Worm (Caenorhabditis elegans) whole organism, L4/young adult: Measurements from ENCODE around the gene T07F8.4.

Experiments used
- W03F9.2 ChIP-seq: fragments of 150-350 bp; optimal IDR thresholded peaks from 2 replicates; lab custom pipeline; 2014; ENCODE audit warnings: missing biosample characterization, missing genetic modification characterization
- him-1 ChIP-seq: sonication (generic microtip); optimal IDR thresholded peaks from 2 replicates; lab custom pipeline; 2016; ENCODE audit warnings: missing genotype, missing genetic modification reagents, missing genetic modification characterization, missing compliant biosample characterization

DNA sequence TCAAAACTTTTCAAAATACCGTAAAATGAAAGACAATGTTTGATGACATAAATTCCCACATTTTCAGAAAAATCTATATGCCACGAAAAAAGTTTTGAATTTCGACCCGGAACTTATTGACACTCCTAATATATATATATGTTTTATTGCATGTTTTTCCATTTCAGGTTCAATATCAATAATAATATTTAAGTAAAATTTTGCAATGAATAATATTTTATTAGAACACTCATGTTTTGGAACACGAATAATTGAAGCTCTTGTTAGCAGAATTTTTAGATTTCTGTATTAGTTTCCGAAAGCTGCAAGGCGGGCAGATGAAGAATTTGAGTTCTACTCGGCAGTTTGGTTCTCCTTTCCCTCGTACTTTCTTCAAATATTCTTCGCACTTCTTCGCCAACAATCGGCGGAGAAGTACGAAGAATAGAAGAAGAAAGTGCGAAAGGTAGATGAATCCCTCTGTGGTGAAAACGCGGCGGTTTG lies 38.5 kb downstream of the T07F8.4 start, which contains the start of gene T02G5.3:
- no peak for TF ChIP-seq W03F9.2 (tag; lab: Kevin White, UChicago)
- TF ChIP-seq him-1 (tag; lab: Kevin White, UChicago) = no peak
